Fruit fly (Drosophila melanogaster): ENCODE measurements around the gene Tob.
A peak's percentile ranks its signal among the peaks of the same experiment; 100 is the strongest.

The Tob gene

DNA sequence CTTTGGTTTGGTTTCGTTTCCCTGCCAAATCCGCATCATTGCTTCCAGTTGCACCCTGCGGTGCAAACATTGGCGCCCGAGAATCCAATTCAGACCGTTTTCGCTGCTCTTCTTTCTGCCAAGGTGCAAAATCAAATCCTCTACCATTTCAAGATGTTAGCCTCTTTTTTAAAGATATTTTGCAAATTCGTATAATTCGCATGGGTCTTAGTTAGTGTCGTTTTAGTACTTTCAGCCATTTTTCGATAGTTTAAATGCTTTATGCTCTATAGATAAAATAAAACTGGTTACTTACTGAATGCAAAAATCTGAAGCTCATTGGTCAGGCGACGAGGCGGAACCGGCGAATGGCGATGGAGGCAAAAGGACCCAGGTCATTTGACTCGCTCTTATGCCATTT lies 20.4 kb upstream of the Tob start (continued):
- TF ChIP-seq dsx (GFP tag; optimal IDR thresholded peaks at IDR 0.05; ENCODE audit: poor library complexity, severe bottlenecking), result no peak
- no peak for TF ChIP-seq OdsH (GFP tag; optimal IDR thresholded peaks at IDR 0.05)
- TF ChIP-seq Hr39 (GFP tag; optimal IDR thresholded peaks at IDR 0.05), result peak; percentile 33
- TF ChIP-seq Hr38 (GFP tag; optimal IDR thresholded peaks at IDR 0.05), result no peak
- no peak for TF ChIP-seq CG15336 (GFP tag; IDR thresholded peaks at IDR 0.05)
- peak; percentile 32 for TF ChIP-seq esn (GFP tag; optimal IDR thresholded peaks at IDR 0.05)
- no peak for TF ChIP-seq CG7368 (GFP tag; optimal IDR thresholded peaks at IDR 0.05)
- no peak for TF ChIP-seq fd85E (GFP tag; optimal IDR thresholded peaks at IDR 0.05)
- no peak for TF ChIP-seq CG8319 (GFP tag; optimal IDR thresholded peaks at IDR 0.05)
- no peak for TF ChIP-seq CG6792 (GFP tag; optimal IDR thresholded peaks at IDR 0.05)
- TF ChIP-seq spab (GFP tag; optimal IDR thresholded peaks at IDR 0.05), result no peak
- TF ChIP-seq Eip78C (GFP tag), result peak; percentile 73
- peak; percentile 49 for TF ChIP-seq Met (GFP tag; optimal IDR thresholded peaks at IDR 0.05)
- TF ChIP-seq Eip93F (GFP tag; optimal IDR thresholded peaks at IDR 0.05), result no peak

DNA sequence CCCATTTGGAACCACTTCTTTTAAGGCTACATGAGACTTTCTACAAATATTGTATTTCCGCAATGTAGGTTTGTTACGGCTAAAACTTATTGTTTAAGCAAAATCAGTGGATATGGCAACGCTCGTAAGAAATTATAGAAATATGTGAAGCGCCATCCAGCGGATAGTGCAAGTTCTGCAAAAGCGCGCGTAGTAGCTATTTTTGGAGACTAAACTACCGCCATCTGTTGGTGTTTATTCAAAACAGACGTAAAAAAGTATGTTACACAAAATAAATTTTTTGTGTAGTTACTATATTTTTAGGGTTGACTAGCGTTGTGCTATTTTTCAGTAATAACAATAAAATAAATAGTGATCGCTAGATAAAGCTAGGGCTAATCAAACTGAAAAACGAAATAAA lies 14.4 kb upstream of the Tob start:
- TF ChIP-seq CG11294 (GFP tag; IDR thresholded peaks at IDR 0.05), result no peak
- no peak for TF ChIP-seq spab (GFP tag; optimal IDR thresholded peaks at IDR 0.05)
- peak; percentile 17 for TF ChIP-seq Eip78C (GFP tag)
- TF ChIP-seq Ets96B (tag; optimal IDR thresholded peaks at IDR 0.05), result no peak
- no peak for TF ChIP-seq fd59A (GFP tag; optimal IDR thresholded peaks at IDR 0.05)
- TF ChIP-seq Eip75B (GFP tag; optimal IDR thresholded peaks at IDR 0.05), result no peak
- no peak for TF ChIP-seq svp (GFP tag)
- peak; percentile 43 for TF ChIP-seq lz (GFP tag; optimal IDR thresholded peaks at IDR 0.05)
- TF ChIP-seq eg (GFP tag; IDR thresholded peaks at IDR 0.05), result no peak
- peak; percentile 39 for TF ChIP-seq cyc (GFP tag; optimal IDR thresholded peaks at IDR 0.05)
- TF ChIP-seq CG6792 (GFP tag; optimal IDR thresholded peaks at IDR 0.05), result no peak
- TF ChIP-seq Hr39 (GFP tag; optimal IDR thresholded peaks at IDR 0.05), result peak; percentile 32
- peak; percentile 3 for TF ChIP-seq acj6 (GFP tag; optimal IDR thresholded peaks at IDR 0.05)
- TF ChIP-seq CG31627 (GFP tag; optimal IDR thresholded peaks at IDR 0.05), result peak; percentile 37
- no peak for TF ChIP-seq topi (GFP tag; optimal IDR thresholded peaks at IDR 0.05)
- no peak for TF ChIP-seq Hr38 (GFP tag; optimal IDR thresholded peaks at IDR 0.05)
- TF ChIP-seq achi (GFP tag; optimal IDR thresholded peaks at IDR 0.05), result no peak
- TF ChIP-seq CG6808 (GFP tag; optimal IDR thresholded peaks at IDR 0.05), result no peak

DNA sequence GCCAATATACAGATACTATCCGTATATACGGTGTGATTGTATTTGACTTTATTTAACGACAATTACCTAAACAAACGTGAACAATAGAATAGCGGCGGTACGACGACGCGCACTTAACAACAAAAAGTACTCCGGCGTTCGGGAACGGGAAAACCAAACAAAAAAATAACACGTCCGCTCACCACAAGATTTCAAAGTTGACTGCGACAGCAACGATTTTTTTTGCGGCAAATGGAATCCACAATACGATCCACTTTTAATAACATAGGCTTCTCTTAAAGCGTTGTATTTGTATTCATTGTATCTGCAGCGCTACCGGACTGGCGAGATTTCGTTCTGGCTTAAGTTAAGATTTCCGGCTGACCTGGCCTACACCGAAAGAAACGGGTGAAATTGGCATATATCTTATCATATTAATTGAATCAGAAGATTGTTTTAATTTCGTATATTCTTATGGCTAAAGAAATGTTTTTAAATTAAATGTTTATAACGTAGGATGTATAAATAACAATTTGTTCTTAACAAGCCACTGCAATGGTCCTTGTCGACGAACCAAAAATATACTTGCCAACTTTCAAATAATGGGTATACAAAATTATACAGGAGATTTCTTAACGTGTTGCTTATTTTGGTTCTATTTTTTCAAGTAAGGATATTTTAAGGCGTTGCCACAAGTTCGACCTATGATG lies 13.6 kb upstream of the Tob start, which contains the start of the genes CG42353 and CG42354:
TSS of gene CG42353 (minus strand) at position 209 of the 689 bp plus-strand sequence.
TSS of gene CG42354 (minus strand) at position 209 of the 689 bp plus-strand sequence.
- TF ChIP-seq CG11902 (GFP tag; optimal IDR thresholded peaks at IDR 0.05) (peak; percentile 91), Sox15 (GFP tag; optimal IDR thresholded peaks at IDR 0.05) (peak; percentile 95), OdsH (GFP tag; optimal IDR thresholded peaks at IDR 0.05) (peak; percentile 97), CG15336 (GFP tag; IDR thresholded peaks at IDR 0.05) (peak; percentile 96), Sox102F (GFP tag; optimal IDR thresholded peaks at IDR 0.05) (peak; percentile 95), CG11294 (GFP tag; IDR thresholded peaks at IDR 0.05) (peak; percentile 89), CG10669 (GFP tag; optimal IDR thresholded peaks at IDR 0.05) (peak; percentile 98), acj6 (GFP tag; optimal IDR thresholded peaks at IDR 0.05) (peak; percentile 97), pdm3 (GFP tag; optimal IDR thresholded peaks at IDR 0.05) (peak; percentile 98), CG6808 (GFP tag; optimal IDR thresholded peaks at IDR 0.05) (peak; percentile 95), CG8632 (GFP tag; optimal IDR thresholded peaks at IDR 0.05) (peak; percentile 94), dac (GFP tag; optimal IDR thresholded peaks at IDR 0.05) (peak; percentile 92), Ets96B (tag; optimal IDR thresholded peaks at IDR 0.05) (peak; percentile 97), CG8319 (GFP tag; optimal IDR thresholded peaks at IDR 0.05) (peak; percentile 91), ss (GFP tag; optimal IDR thresholded peaks at IDR 0.05) (peak; percentile 88 to 94), CG3919 (GFP tag; optimal IDR thresholded peaks at IDR 0.05) (peak; percentile 96), cyc (GFP tag; optimal IDR thresholded peaks at IDR 0.05) (peak; percentile 96), net (GFP tag; optimal IDR thresholded peaks at IDR 0.05) (peak; percentile 95), CG8119 (GFP tag; IDR thresholded peaks at IDR 0.05) (peak; percentile 97), CG6163 (GFP tag; IDR thresholded peaks at IDR 0.05) (peak; percentile 94), topi (GFP tag; optimal IDR thresholded peaks at IDR 0.05) (peak; percentile 96), CG6854 (GFP tag; optimal IDR thresholded peaks at IDR 0.05) (peak; percentile 92), esn (GFP tag; optimal IDR thresholded peaks at IDR 0.05) (peak; percentile 97), Eip75B (GFP tag; optimal IDR thresholded peaks at IDR 0.05) (peak; percentile 84), eg (GFP tag; IDR thresholded peaks at IDR 0.05) (peak; percentile 94), Blimp-1 (GFP tag; optimal IDR thresholded peaks at IDR 0.05) (peak; percentile 85), Smox (GFP tag; optimal IDR thresholded peaks at IDR 0.05) (peak; percentile 96), achi (GFP tag; optimal IDR thresholded peaks at IDR 0.05) (peak; percentile 96), spab (GFP tag; optimal IDR thresholded peaks at IDR 0.05) (peak; percentile 95), Hr4 (GFP tag; optimal IDR thresholded peaks at IDR 0.05) (peak; percentile 85), CG6276 (GFP tag; optimal IDR thresholded peaks at IDR 0.05) (peak; percentile 96), Gug (GFP tag; IDR thresholded peaks at IDR 0.05) (peak; percentile 95), Met (GFP tag; optimal IDR thresholded peaks at IDR 0.05) (peak; percentile 97), CG7368 (GFP tag; optimal IDR thresholded peaks at IDR 0.05) (peak; percentile 94)

Measured in whole organism, prepupa.